Fruit fly (Drosophila melanogaster): ENCODE data around the gene Nnf1b.
A peak's percentile ranks its signal among the peaks of the same experiment; 100 is the strongest.

Gene Nnf1b

DNA sequence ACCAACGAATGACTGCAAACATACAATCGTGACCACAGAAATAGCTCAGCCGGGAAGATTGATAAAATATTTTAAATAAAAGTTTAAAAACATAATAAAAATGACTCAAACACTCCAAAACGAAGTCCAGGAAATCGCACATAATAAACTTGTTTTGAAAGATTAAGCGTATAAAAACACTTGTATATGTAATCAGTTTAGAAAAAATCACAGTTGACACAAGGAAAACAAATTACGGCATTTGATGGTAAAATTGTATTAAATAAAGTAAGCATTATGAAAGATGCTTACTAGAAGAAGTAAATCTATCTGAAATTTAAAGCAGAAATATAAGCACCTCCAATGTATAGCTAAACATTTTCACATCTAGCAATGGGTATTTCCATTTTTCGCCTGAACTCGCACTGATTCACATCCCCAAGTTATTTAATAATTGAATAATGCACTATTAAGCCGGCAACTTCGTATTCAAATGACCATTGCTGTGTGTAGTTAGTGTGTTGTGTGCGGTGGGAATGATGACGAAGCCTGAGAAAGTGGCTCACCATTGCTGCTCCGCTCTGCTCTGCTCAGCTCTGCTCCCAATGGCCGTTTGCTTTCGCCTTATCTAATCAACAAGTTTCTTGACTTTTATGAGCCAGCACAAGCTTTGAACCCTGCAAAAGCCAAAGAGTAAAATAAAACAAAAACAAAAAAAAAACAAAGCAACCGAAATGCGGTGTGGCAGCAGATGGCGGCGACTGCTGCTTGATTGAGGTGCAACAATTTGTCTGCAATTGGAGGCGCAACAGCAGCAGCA, 37.0 kb downstream of the Nnf1b start (continued):
- TF ChIP-seq da (GFP tag; optimal IDR thresholded peaks at IDR 0.05) = no peak
- no peak for TF ChIP-seq YL-1 (GFP tag; optimal IDR thresholded peaks at IDR 0.05)
- no peak for TF ChIP-seq D19B (GFP tag; optimal IDR thresholded peaks at IDR 0.05)
- no peak for TF ChIP-seq luna (GFP tag; optimal IDR thresholded peaks at IDR 0.05)
- no peak for TF ChIP-seq CG4360 (GFP tag; IDR thresholded peaks at IDR 0.05)
- TF ChIP-seq gsb-n (tag; optimal IDR thresholded peaks at IDR 0.05) = no peak
- TF ChIP-seq Doc2 (GFP tag; IDR thresholded peaks at IDR 0.05) = no peak
- TF ChIP-seq run (tag; optimal IDR thresholded peaks at IDR 0.05) = no peak
- peak; percentile 47 for TF ChIP-seq Sox100B (GFP tag; optimal IDR thresholded peaks at IDR 0.05)
- TF ChIP-seq Nf-YA (GFP tag; IDR thresholded peaks at IDR 0.05) = 0 out of 2 replicates have a peak, but pooled peaks have one; percentile 12
- TF ChIP-seq rib (GFP tag; IDR thresholded peaks at IDR 0.05) = no peak
- TF ChIP-seq Hr78 (GFP tag; optimal IDR thresholded peaks at IDR 0.05) = peak in 1 of 2 experiments; percentile 75
- TF ChIP-seq Asciz (GFP tag; optimal IDR thresholded peaks at IDR 0.05) = no peak
- peak; percentile 42; the same call in 1 of the 2 replicates for TF ChIP-seq CG31441 (GFP tag; IDR thresholded peaks at IDR 0.05)
- no peak for TF ChIP-seq Sry-β (GFP tag; optimal IDR thresholded peaks at IDR 0.05)
- peak; percentile 13 for TF ChIP-seq CG3281 (GFP tag; optimal IDR thresholded peaks at IDR 0.05)
- peak; percentile 26 for TF ChIP-seq CG2712 (tag; optimal IDR thresholded peaks at IDR 0.05)
- TF ChIP-seq CG13424 (tag; optimal IDR thresholded peaks at IDR 0.05) = peak; percentile 4
- TF ChIP-seq lola (GFP tag; optimal IDR thresholded peaks at IDR 0.05) = no peak
- TF ChIP-seq CG8765 (GFP tag; IDR thresholded peaks at IDR 0.05) = no peak
- peak; percentile 4 for TF ChIP-seq Nf-YB (GFP tag; optimal IDR thresholded peaks at IDR 0.05)
- TF ChIP-seq Tbp (GFP tag; optimal IDR thresholded peaks at IDR 0.05) = no peak
- no peak for TF ChIP-seq ems (GFP tag; optimal IDR thresholded peaks at IDR 0.05)
- no peak for TF ChIP-seq p53 (GFP tag; optimal IDR thresholded peaks at IDR 0.05)
- peak; percentile 19 for TF ChIP-seq CG8924 (tag; optimal IDR thresholded peaks at IDR 0.05)
- TF ChIP-seq gt (GFP tag; IDR thresholded peaks at IDR 0.05) = no peak
- no peak for TF ChIP-seq cad (GFP tag; optimal IDR thresholded peaks at IDR 0.05)
- TF ChIP-seq CG10431 (GFP tag; optimal IDR thresholded peaks at IDR 0.05) = no peak
- no peak for TF ChIP-seq CG2875 (GFP tag; optimal IDR thresholded peaks at IDR 0.05)
- peak; percentile 68; the same call in 2 of the 3 replicates for TF ChIP-seq CG17361 (GFP tag; IDR thresholded peaks at IDR 0.05)
- TF ChIP-seq CG10565 (GFP tag; optimal IDR thresholded peaks at IDR 0.05) = no peak
- TF ChIP-seq ap (GFP tag; IDR thresholded peaks at IDR 0.05) = no peak
- peak; percentile 15 for TF ChIP-seq lbe (GFP tag; optimal IDR thresholded peaks at IDR 0.05)
- TF ChIP-seq CG2120 (GFP tag; optimal IDR thresholded peaks at IDR 0.05) = peak; percentile 12
- no peak for TF ChIP-seq Dip3 (GFP tag; optimal IDR thresholded peaks at IDR 0.05)
- no peak for TF ChIP-seq Chrac-16 (GFP tag; optimal IDR thresholded peaks at IDR 0.05)
- TF ChIP-seq Scr (GFP tag; IDR thresholded peaks at IDR 0.05; ENCODE audit: partially characterized antibody) = no peak
- TF ChIP-seq Ptx1 (GFP tag; IDR thresholded peaks at IDR 0.05) = 0 out of 2 replicates have a peak, but pooled peaks have one; percentile 26
- no peak for TF ChIP-seq CG8944 (GFP tag; optimal IDR thresholded peaks at IDR 0.05)
- no peak for TF ChIP-seq knrl (GFP tag; IDR thresholded peaks at IDR 0.05; ENCODE audit: partially characterized antibody)
- no peak for TF ChIP-seq maf-S (GFP tag; optimal IDR thresholded peaks at IDR 0.05)
- no peak for TF ChIP-seq kni (GFP tag; optimal IDR thresholded peaks at IDR 0.05)
- TF ChIP-seq ind (GFP tag; optimal IDR thresholded peaks at IDR 0.05) = peak; percentile 8
- TF ChIP-seq al (GFP tag; IDR thresholded peaks at IDR 0.05) = no peak
- no peak for TF ChIP-seq Atf3 (GFP tag; optimal IDR thresholded peaks at IDR 0.05)
- no peak for TF ChIP-seq CG17612 (GFP tag; IDR thresholded peaks at IDR 0.05)
- TF ChIP-seq CG12659 (GFP tag; optimal IDR thresholded peaks at IDR 0.05) = peak; percentile 11
- TF ChIP-seq CG7839 (tag; optimal IDR thresholded peaks at IDR 0.05) = peak; percentile 12
- no peak for TF ChIP-seq dysf (GFP tag; IDR thresholded peaks at IDR 0.05)
- no peak for TF ChIP-seq NK7.1 (GFP tag; optimal IDR thresholded peaks at IDR 0.05)

Measured in whole organism, embryonic.